Worm (Caenorhabditis elegans) whole organism, L4 larva: Measurements from ENCODE around the gene Y54G2A.72.

Experiments
- dpl-1 ChIP-seq: fragments of 150-350 bp; optimal IDR thresholded peaks from 2 replicates; lab custom pipeline; 2014; ENCODE audit warnings: missing biosample characterization, missing genetic modification reagents, missing genetic modification characterization
- hmg-1.1 ChIP-seq: fragments of 200-800 bp; sonication (Bioruptor generic); IDR thresholded peaks from 2 replicates; pipeline ENCODE4 v1.3.6; 2022; ENCODE audit warnings: missing genetic modification reagents, missing genetic modification characterization, missing compliant biosample characterization
- nhr-77 ChIP-seq: fragments of 150-350 bp; optimal IDR thresholded peaks from 2 replicates; lab custom pipeline; 2014; ENCODE audit warnings: missing biosample characterization, missing genetic modification characterization

DNA sequence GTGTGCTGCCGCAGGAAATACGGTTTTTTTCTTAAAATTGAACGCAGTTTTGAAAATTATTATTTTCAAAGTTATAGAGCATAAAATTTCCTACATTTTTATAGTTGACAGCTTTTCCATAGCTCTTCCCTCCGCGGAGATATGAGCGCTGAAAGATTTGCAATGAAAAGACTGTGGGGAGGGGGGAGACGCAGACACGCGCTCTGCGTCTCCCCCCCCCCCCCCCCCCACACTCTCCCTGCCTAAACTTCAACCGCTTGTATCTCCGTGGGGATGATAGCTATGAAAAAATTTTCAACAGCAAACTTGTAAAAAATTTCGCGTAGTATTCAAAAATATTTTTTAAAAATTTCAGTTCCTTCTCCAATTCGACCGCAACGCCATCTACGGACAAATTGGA, 16.5 kb upstream of the Y54G2A.72 start:
- TF ChIP-seq hmg-1.1: no peak
- TF ChIP-seq dpl-1 (GFP tag; lab: Kevin White, UChicago): no peak
- TF ChIP-seq nhr-77 (tag; lab: Kevin White, UChicago): no peak
